Fruit fly (Drosophila melanogaster) whole organism, adult: ENCODE results near the gene ey.

Source experiments
- CG11617 ChIP-seq: fragments of 200-800 bp; sonication (Bioruptor generic); optimal IDR thresholded peaks from 2 replicates; lab custom pipeline; 2017; ENCODE audit warnings: mild to moderate bottlenecking, missing biosample characterization, missing genetic modification reagents, missing genetic modification characterization
- CG12768 ChIP-seq: fragments of 200-800 bp; sonication (Bioruptor generic); optimal IDR thresholded peaks from 2 replicates; lab custom pipeline; 2017; ENCODE audit warnings: missing biosample characterization, missing genetic modification characterization, mild to moderate bottlenecking, moderate library complexity, missing genetic modification reagents
- CG14711 ChIP-seq: fragments of 200-800 bp; sonication (Bioruptor generic); optimal IDR thresholded peaks from 2 replicates; lab custom pipeline; 2018; ENCODE audit warnings: missing biosample characterization, mild to moderate bottlenecking, missing genetic modification characterization, moderate library complexity
- CG1620 ChIP-seq: fragments of 200-800 bp; sonication (Bioruptor generic); optimal IDR thresholded peaks from 2 replicates; lab custom pipeline; 2016; ENCODE audit warnings: missing biosample characterization, missing genetic modification characterization
- CG33017 ChIP-seq: fragments of 200-800 bp; sonication (Bioruptor generic); optimal IDR thresholded peaks from 2 replicates; lab custom pipeline; 2018; ENCODE audit warnings: missing biosample characterization, mild to moderate bottlenecking, missing genetic modification characterization, moderate library complexity
- CG5204 ChIP-seq: fragments of 200-800 bp; sonication (Bioruptor generic); optimal IDR thresholded peaks from 2 replicates; lab custom pipeline; 2016; ENCODE audit warnings: missing biosample characterization, missing genetic modification characterization
- CG7045 ChIP-seq: fragments of 200-800 bp; sonication (Bioruptor generic); optimal IDR thresholded peaks from 2 replicates; lab custom pipeline; 2017; ENCODE audit warnings: missing biosample characterization, mild to moderate bottlenecking, missing genetic modification characterization
- CG7101 ChIP-seq: fragments of 200-800 bp; sonication (Bioruptor generic); optimal IDR thresholded peaks from 2 replicates; lab custom pipeline; 2018; ENCODE audit warnings: missing biosample characterization, mild to moderate bottlenecking, missing genetic modification characterization, moderate library complexity
- Clk ChIP-seq: fragments of 200-800 bp; sonication (Bioruptor generic); optimal IDR thresholded peaks from 2 replicates; lab custom pipeline; 2017; ENCODE audit warnings: missing biosample characterization, missing genetic modification characterization
- Crg-1 ChIP-seq: fragments of 200-800 bp; sonication (Bioruptor generic); optimal IDR thresholded peaks from 2 replicates; lab custom pipeline; 2016; ENCODE audit warnings: missing biosample characterization, missing genetic modification characterization
- Hr96 ChIP-seq: fragments of 200-800 bp; sonication (Bioruptor generic); optimal IDR thresholded peaks from 2 replicates; lab custom pipeline; 2016; ENCODE audit warnings: missing biosample characterization, missing genetic modification characterization
- Mnt ChIP-seq: fragments of 200-800 bp; sonication (Bioruptor generic); optimal IDR thresholded peaks from 2 replicates; lab custom pipeline; 2016; ENCODE audit warnings: missing biosample characterization, mild to moderate bottlenecking, missing genetic modification characterization
- bab1 ChIP-seq: fragments of 200-800 bp; sonication (Bioruptor generic); optimal IDR thresholded peaks from 3 replicates; lab custom pipeline; 2019; ENCODE audit warnings: missing biosample characterization, mild to moderate bottlenecking, missing genetic modification characterization, moderate library complexity
- cic ChIP-seq: fragments of 200-800 bp; sonication (Bioruptor generic); optimal IDR thresholded peaks from 2 replicates; lab custom pipeline; 2017; ENCODE audit warnings: missing biosample characterization, mild to moderate bottlenecking, missing genetic modification characterization, moderate library complexity
- cnc ChIP-seq, 2 experiments: fragments of >200 bp; optimal IDR thresholded peaks; 2 replicates each; lab custom pipeline; 2017
- kay ChIP-seq: fragments of 200-800 bp; sonication (Bioruptor generic); peaks from one replicate; lab custom pipeline; 2016; ENCODE audit warnings: missing biosample characterization, missing genetic modification characterization, borderline replicate concordance
- ovo ChIP-seq: fragments of 200-800 bp; sonication (Bioruptor generic); optimal IDR thresholded peaks from 2 replicates; lab custom pipeline; 2016; ENCODE audit warnings: missing biosample characterization, missing genetic modification characterization
- pad ChIP-seq: fragments of 200-800 bp; sonication (Bioruptor generic); optimal IDR thresholded peaks from 3 replicates; lab custom pipeline; 2017; ENCODE audit warnings: missing biosample characterization, missing genetic modification characterization, mild to moderate bottlenecking, moderate library complexity, missing genetic modification reagents
- tj ChIP-seq: fragments of 200-800 bp; sonication (Bioruptor generic); optimal IDR thresholded peaks from 3 replicates; lab custom pipeline; 2017; ENCODE audit warnings: missing biosample characterization, mild to moderate bottlenecking, missing genetic modification characterization, moderate library complexity
- toe ChIP-seq: fragments of 200-800 bp; sonication (Bioruptor generic); optimal IDR thresholded peaks from 2 replicates; lab custom pipeline; 2016; ENCODE audit warnings: missing biosample characterization, missing genetic modification characterization

Gene ey

DNA sequence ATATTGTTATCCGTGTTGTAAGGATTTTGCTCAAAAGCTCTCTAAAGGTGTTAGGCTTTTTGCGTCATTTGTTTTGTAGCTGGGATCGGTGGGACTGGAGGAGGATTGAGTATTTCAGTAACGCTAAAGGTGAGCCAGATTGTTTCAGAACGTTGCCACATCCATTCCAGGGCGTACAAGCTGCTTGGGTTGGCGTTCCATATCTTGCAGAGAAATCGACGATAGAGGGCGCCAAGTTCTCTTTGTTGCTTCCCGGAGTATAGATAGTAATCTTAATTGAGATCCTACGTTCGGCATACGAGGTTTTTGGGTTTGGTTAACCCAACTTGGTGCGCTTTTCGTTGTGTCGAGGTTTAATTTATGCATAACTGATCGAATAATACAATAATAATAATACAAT, 21.1 kb downstream of the ey start:
- TF ChIP-seq kay (GFP tag; lab: Kevin White, UChicago) (no peak), CG5204 (GFP tag; lab: Kevin White, UChicago) (no peak), Crg-1 (GFP tag; lab: Kevin White, UChicago) (no peak), CG33017 (tag; lab: Kevin White, UChicago) (no peak), toe (GFP tag; lab: Kevin White, UChicago) (no peak), Hr96 (GFP tag; lab: Kevin White, UChicago) (no peak), Clk (no peak), cic (GFP tag; lab: Kevin White, UChicago) (no peak), CG1620 (GFP tag; lab: Kevin White, UChicago) (no peak), CG14711 (tag; lab: Kevin White, UChicago) (no peak), cnc (optimal IDR thresholded peaks at IDR 0.05; lab: Kevin White, UChicago) (no peak), CG12768 (GFP tag; lab: Kevin White, UChicago) (no peak), CG7045 (GFP tag; lab: Kevin White, UChicago) (no peak), bab1 (GFP tag; lab: Kevin White, UChicago) (no peak), CG7101 (tag; lab: Kevin White, UChicago) (no peak), ovo (no peak), Mnt (no peak), pad (GFP tag; lab: Kevin White, UChicago) (no peak), tj (no peak), CG11617 (GFP tag; lab: Kevin White, UChicago) (no peak)

DNA sequence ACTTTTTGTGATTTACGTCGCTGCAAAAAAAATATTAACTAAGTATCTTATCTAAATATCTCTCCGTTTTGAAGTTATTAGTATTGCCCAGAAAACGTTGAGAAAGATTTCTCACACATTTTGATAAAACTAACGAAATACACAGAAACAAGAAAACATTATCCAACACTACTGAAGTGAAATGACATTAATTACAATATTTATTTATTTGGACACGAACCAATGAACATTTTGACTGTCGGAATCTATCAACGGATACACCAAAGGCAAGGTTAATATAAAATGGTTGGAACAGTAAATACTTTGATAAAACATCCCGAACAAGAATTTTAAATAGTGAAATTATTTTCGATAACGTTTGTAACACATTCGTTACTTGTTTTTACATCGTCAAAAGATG, 24.3 kb downstream of the ey start:
- TF ChIP-seq cnc (optimal IDR thresholded peaks at IDR 0.05; lab: Kevin White, UChicago) = no peak
- no peak for TF ChIP-seq toe (GFP tag; lab: Kevin White, UChicago)
- TF ChIP-seq Hr96 (GFP tag; lab: Kevin White, UChicago) = no peak
- no peak for TF ChIP-seq cic (GFP tag; lab: Kevin White, UChicago)

DNA sequence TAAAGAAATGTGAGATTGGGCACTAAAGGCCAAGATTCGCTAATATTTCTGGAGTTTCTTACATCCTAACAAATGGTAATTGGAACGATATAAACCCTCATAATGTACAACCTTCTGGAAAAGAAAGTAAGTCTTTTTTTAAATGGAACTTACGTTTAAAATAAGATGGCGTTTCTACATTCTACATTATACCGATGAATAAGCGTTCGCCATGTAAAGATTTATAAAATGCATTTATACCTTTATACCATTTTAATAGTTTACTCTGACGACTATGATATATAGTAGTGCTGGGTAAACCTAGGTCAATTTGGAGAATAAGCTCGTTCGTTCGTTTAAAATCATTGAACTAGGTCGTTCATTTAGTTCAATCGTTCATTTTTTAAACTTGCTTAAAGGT, 24.8 kb downstream of the ey start:
- TF ChIP-seq CG7045 (GFP tag; lab: Kevin White, UChicago) = no peak
- no peak for TF ChIP-seq pad (GFP tag; lab: Kevin White, UChicago)
- no peak for TF ChIP-seq CG11617 (GFP tag; lab: Kevin White, UChicago)
- TF ChIP-seq Clk = no peak
- no peak for TF ChIP-seq cnc (optimal IDR thresholded peaks at IDR 0.05; lab: Kevin White, UChicago)
- TF ChIP-seq toe (GFP tag; lab: Kevin White, UChicago) = no peak
- no peak for TF ChIP-seq CG1620 (GFP tag; lab: Kevin White, UChicago)
- no peak for TF ChIP-seq cic (GFP tag; lab: Kevin White, UChicago)
- TF ChIP-seq CG33017 (tag; lab: Kevin White, UChicago) = no peak
- TF ChIP-seq bab1 (GFP tag; lab: Kevin White, UChicago) = no peak
- no peak for TF ChIP-seq CG7101 (tag; lab: Kevin White, UChicago)
- no peak for TF ChIP-seq kay (GFP tag; lab: Kevin White, UChicago)
- no peak for TF ChIP-seq Hr96 (GFP tag; lab: Kevin White, UChicago)
- no peak for TF ChIP-seq CG14711 (tag; lab: Kevin White, UChicago)
- TF ChIP-seq Mnt = no peak
- no peak for TF ChIP-seq tj
- TF ChIP-seq ovo = no peak
- no peak for TF ChIP-seq CG12768 (GFP tag; lab: Kevin White, UChicago)

DNA sequence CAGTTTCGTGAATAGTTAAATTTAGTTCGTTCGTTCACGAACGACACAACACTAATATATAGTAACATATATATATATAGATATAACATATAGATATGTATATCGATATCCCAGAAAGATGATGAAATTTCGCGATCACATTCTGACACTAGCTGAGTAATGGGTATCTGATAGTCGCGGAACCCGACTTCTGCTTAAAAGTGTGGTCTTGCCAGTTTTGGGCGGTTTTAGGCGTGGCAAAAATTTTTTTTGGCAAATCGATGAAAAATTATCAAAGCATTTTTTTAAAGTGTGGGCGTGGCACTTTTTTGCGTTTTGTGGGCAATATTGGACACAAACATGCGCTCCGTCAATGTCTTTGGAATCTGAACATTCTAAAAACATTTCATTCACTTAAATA, 25.4 kb downstream of the ey start:
- TF ChIP-seq CG12768 (GFP tag; lab: Kevin White, UChicago) (no peak), CG14711 (tag; lab: Kevin White, UChicago) (no peak), cic (GFP tag; lab: Kevin White, UChicago) (no peak), Hr96 (GFP tag; lab: Kevin White, UChicago) (no peak), tj (no peak), kay (GFP tag; lab: Kevin White, UChicago) (no peak), Mnt (no peak), CG7101 (tag; lab: Kevin White, UChicago) (no peak), CG1620 (GFP tag; lab: Kevin White, UChicago) (no peak), ovo (no peak), CG7045 (GFP tag; lab: Kevin White, UChicago) (no peak), CG5204 (GFP tag; lab: Kevin White, UChicago) (no peak), cnc (optimal IDR thresholded peaks at IDR 0.05; lab: Kevin White, UChicago) (no peak), CG11617 (GFP tag; lab: Kevin White, UChicago) (no peak), Clk (no peak), pad (GFP tag; lab: Kevin White, UChicago) (no peak), Crg-1 (GFP tag; lab: Kevin White, UChicago) (no peak), toe (GFP tag; lab: Kevin White, UChicago) (no peak), bab1 (GFP tag; lab: Kevin White, UChicago) (no peak), CG33017 (tag; lab: Kevin White, UChicago) (no peak)

DNA sequence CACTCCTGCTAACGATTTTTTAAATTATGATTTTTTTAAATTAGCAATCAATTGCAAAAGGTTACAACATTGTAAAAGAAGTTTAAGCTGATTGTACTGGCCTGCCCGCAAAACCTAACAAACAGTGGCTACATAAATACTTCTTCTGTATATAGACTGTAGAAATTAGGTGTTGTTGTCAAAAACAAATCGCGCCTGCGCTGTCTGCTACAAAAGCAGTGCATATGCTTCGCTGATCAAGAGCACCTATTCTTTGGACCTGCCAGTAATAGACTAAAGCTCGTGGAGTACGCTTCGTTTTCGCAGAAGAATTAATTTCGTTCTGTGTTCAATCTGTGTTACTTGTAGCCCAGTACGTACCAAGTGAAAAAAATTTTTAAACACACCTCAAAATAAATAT, 26.7 kb downstream of the ey start, which contains the start of gene bt:
Gene bt, plus strand, starts transcription at position 261 of the 400 bp plus-strand sequence.
- no peak for TF ChIP-seq kay (GFP tag; lab: Kevin White, UChicago)
- no peak for TF ChIP-seq CG1620 (GFP tag; lab: Kevin White, UChicago)
- no peak for TF ChIP-seq pad (GFP tag; lab: Kevin White, UChicago)
- TF ChIP-seq CG12768 (GFP tag; lab: Kevin White, UChicago) = no peak
- TF ChIP-seq Clk = no peak

DNA sequence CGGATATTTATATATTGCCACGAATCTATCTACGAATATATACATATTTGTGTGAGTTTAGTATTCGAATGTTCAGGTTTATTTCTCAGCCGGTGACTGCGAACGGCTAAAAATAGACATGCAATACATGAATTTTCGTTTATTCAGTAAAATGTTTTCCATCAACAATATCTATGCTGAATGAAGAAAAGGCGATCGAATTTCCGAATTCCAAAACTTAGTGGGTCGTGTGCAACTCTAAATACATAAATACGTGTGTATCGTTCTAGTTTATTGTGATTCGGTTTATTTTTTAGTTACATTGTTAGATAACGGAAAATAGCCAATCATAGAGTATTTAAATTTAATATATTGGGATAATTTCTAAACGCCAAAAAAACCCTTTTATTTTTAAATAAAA, 27.6 kb downstream of the ey start:
- no peak for TF ChIP-seq Mnt
- TF ChIP-seq kay (GFP tag; lab: Kevin White, UChicago) = no peak
- TF ChIP-seq cic (GFP tag; lab: Kevin White, UChicago) = no peak
- TF ChIP-seq CG33017 (tag; lab: Kevin White, UChicago) = no peak
- no peak for TF ChIP-seq Crg-1 (GFP tag; lab: Kevin White, UChicago)
- TF ChIP-seq CG12768 (GFP tag; lab: Kevin White, UChicago) = no peak
- no peak for TF ChIP-seq CG14711 (tag; lab: Kevin White, UChicago)
- no peak for TF ChIP-seq CG7101 (tag; lab: Kevin White, UChicago)
- no peak for TF ChIP-seq CG11617 (GFP tag; lab: Kevin White, UChicago)
- TF ChIP-seq pad (GFP tag; lab: Kevin White, UChicago) = no peak
- no peak for TF ChIP-seq ovo
- TF ChIP-seq cnc (optimal IDR thresholded peaks at IDR 0.05; lab: Kevin White, UChicago) = no peak
- no peak for TF ChIP-seq CG7045 (GFP tag; lab: Kevin White, UChicago)
- TF ChIP-seq Hr96 (GFP tag; lab: Kevin White, UChicago) = no peak
- TF ChIP-seq toe (GFP tag; lab: Kevin White, UChicago) = no peak
- TF ChIP-seq tj = no peak
- TF ChIP-seq CG1620 (GFP tag; lab: Kevin White, UChicago) = no peak
- TF ChIP-seq CG5204 (GFP tag; lab: Kevin White, UChicago) = no peak
- TF ChIP-seq Clk = no peak
